Fruit fly (Drosophila melanogaster) whole organism, wandering third instar larva: ENCODE data around the gene Ask1.

ENCODE experiments used
- Abd-B ChIP-seq: fragments of >200 bp; optimal IDR thresholded peaks from 2 replicates; lab custom pipeline; 2017; ENCODE audit warnings: missing biosample characterization, missing genetic modification characterization
- CG32264 ChIP-seq: fragments of 200-800 bp; sonication (Bioruptor generic); optimal IDR thresholded peaks from 2 replicates; lab custom pipeline; 2016; ENCODE audit warnings: missing biosample characterization, missing genetic modification characterization
- CG9705 ChIP-seq: fragments of 200-800 bp; sonication (Bioruptor generic); optimal IDR thresholded peaks from 2 replicates; lab custom pipeline; 2018; ENCODE audit warnings: missing biosample characterization, mild to moderate bottlenecking, missing genetic modification characterization
- CrebA ChIP-seq: fragments of 200-800 bp; sonication (Bioruptor generic); optimal IDR thresholded peaks from 2 replicates; lab custom pipeline; 2016; ENCODE audit warnings: missing biosample characterization, mild to moderate bottlenecking, missing genetic modification characterization, borderline replicate concordance
- Dfd ChIP-seq: fragments of >200 bp; optimal IDR thresholded peaks from 2 replicates; lab custom pipeline; 2017; ENCODE audit warnings: missing biosample characterization, missing genetic modification characterization
- Dif ChIP-seq: fragments of 200-275, 200-300 bp; sonication (Bioruptor generic); optimal IDR thresholded peaks from 2 replicates; lab custom pipeline; 2018; ENCODE audit warnings: missing biosample characterization, missing genetic modification characterization; ENCODE audit not compliant: partially characterized antibody
- GATAd ChIP-seq: sonication (Bioruptor generic); optimal IDR thresholded peaks from 2 replicates; lab custom pipeline; 2016; ENCODE audit warnings: missing biosample characterization, missing genetic modification characterization
- HLH106 ChIP-seq: fragments of 200-800 bp; optimal IDR thresholded peaks from 3 replicates; lab custom pipeline; 2019; ENCODE audit warnings: missing biosample characterization, mild to moderate bottlenecking, missing genetic modification characterization, moderate library complexity
- Hnf4 ChIP-seq: fragments of 200-800 bp; sonication (Bioruptor generic); optimal IDR thresholded peaks from 2 replicates; lab custom pipeline; 2016; ENCODE audit warnings: missing biosample characterization, mild to moderate bottlenecking, missing genetic modification characterization
- Hr78 ChIP-seq: fragments of >200 bp; optimal IDR thresholded peaks from 2 replicates; lab custom pipeline; 2017; ENCODE audit warnings: missing biosample characterization, missing genetic modification characterization
- Hr83 ChIP-seq: fragments of 200-300 bp; sonication (Bioruptor generic); optimal IDR thresholded peaks from 2 replicates; lab custom pipeline; 2016; ENCODE audit warnings: missing biosample characterization, mild to moderate bottlenecking, missing genetic modification characterization, moderate library complexity; ENCODE audit not compliant: poor library complexity, severe bottlenecking
- Jra ChIP-seq: sonication (Bioruptor generic); optimal IDR thresholded peaks from 2 replicates; lab custom pipeline; 2016; ENCODE audit warnings: missing biosample characterization, missing genetic modification characterization
- Mio ChIP-seq: sonication (Bioruptor generic); optimal IDR thresholded peaks from 2 replicates; lab custom pipeline; 2016; ENCODE audit warnings: missing biosample characterization, missing genetic modification characterization
- Myc ChIP-seq: fragments of >200 bp; optimal IDR thresholded peaks from 2 replicates; lab custom pipeline; 2017
- N ChIP-seq: fragments of >200 bp; optimal IDR thresholded peaks from 2 replicates; lab custom pipeline; 2018; ENCODE audit warnings: missing biosample characterization, missing external identifiers, missing genetic modification characterization
- OdsH ChIP-seq: fragments of 200-800 bp; sonication (Bioruptor generic); optimal IDR thresholded peaks from 2 replicates; lab custom pipeline; 2016; ENCODE audit warnings: missing biosample characterization, mild to moderate bottlenecking, missing genetic modification characterization
- Rel ChIP-seq, 2 experiments: fragments of 200-800 bp; sonication (Bioruptor generic) in 1 of 2; optimal IDR thresholded peaks; 2 replicates in 1 of 2; 3 replicates in 1 of 2; lab custom pipeline; 2016 to 2019; ENCODE audit warnings: mild to moderate bottlenecking in 2 of 2, missing biosample characterization in 2 of 2, missing genetic modification characterization in 2 of 2, moderate library complexity in 1 of 2
- Sp1 ChIP-seq: fragments of 200-800 bp; sonication (Bioruptor generic); optimal IDR thresholded peaks from 3 replicates; lab custom pipeline; 2019; ENCODE audit warnings: missing biosample characterization, mild to moderate bottlenecking, missing genetic modification characterization, moderate library complexity
- Vsx2 ChIP-seq: fragments of 200-300, 225-300 bp; sonication (Bioruptor generic); optimal IDR thresholded peaks from 2 replicates; lab custom pipeline; 2018; ENCODE audit warnings: missing biosample characterization, missing genetic modification characterization; ENCODE audit not compliant: partially characterized antibody
- br ChIP-seq: fragments of 200-800 bp; sonication (Bioruptor generic); optimal IDR thresholded peaks from 2 replicates; lab custom pipeline; 2016; ENCODE audit warnings: missing biosample characterization, missing genetic modification characterization
- brk ChIP-seq: fragments of 200-800 bp; sonication (Bioruptor generic); optimal IDR thresholded peaks from 2 replicates; lab custom pipeline; 2016; ENCODE audit warnings: missing biosample characterization, mild to moderate bottlenecking, missing genetic modification characterization
- dl ChIP-seq, 2 experiments: fragments of 175-275, 200-275 bp in 1 of 2; fragments of 200-275 bp in 1 of 2; sonication (Bioruptor generic); optimal IDR thresholded peaks; lab custom pipeline; 2018; ENCODE audit warnings: mild to moderate bottlenecking in 2 of 2, missing biosample characterization in 2 of 2, missing genetic modification characterization in 2 of 2, moderate library complexity in 2 of 2; ENCODE audit not compliant: partially characterized antibody in 2 of 2, insufficient read depth in 1 of 2
- dmrt93B ChIP-seq: fragments of 200-800 bp; sonication (Bioruptor generic); optimal IDR thresholded peaks from 2 replicates; lab custom pipeline; 2018; ENCODE audit warnings: missing biosample characterization, mild to moderate bottlenecking, missing genetic modification characterization
- dsf ChIP-seq: sonication (Bioruptor generic); optimal IDR thresholded peaks from 2 replicates; lab custom pipeline; 2016; ENCODE audit warnings: missing biosample characterization, missing genetic modification characterization, borderline replicate concordance
- ey ChIP-seq: fragments of 200-800 bp; sonication (Bioruptor generic); optimal IDR thresholded peaks from 2 replicates; lab custom pipeline; 2016; ENCODE audit warnings: missing biosample characterization, missing genetic modification characterization
- foxo ChIP-seq, 2 experiments: fragments of 200-800 bp; sonication (Bioruptor generic); optimal IDR thresholded peaks; 2 replicates in 1 of 2; 3 replicates in 1 of 2; lab custom pipeline; 2016 to 2017; ENCODE audit warnings: missing biosample characterization in 2 of 2, missing genetic modification characterization in 2 of 2
- fru ChIP-seq: fragments of 200-800 bp; sonication (Bioruptor generic); optimal IDR thresholded peaks from 3 replicates; lab custom pipeline; 2016; ENCODE audit warnings: missing biosample characterization, mild to moderate bottlenecking, missing genetic modification characterization
- h ChIP-seq: fragments of 200-800 bp; sonication (Bioruptor generic); optimal IDR thresholded peaks from 3 replicates; lab custom pipeline; 2016; ENCODE audit warnings: missing biosample characterization, mild to moderate bottlenecking, missing genetic modification characterization
- jim ChIP-seq: fragments of 175-275, 200-325 bp; sonication (Bioruptor generic); optimal IDR thresholded peaks from 2 replicates; lab custom pipeline; 2016; ENCODE audit warnings: missing biosample characterization, mild to moderate bottlenecking, missing genetic modification characterization
- lola ChIP-seq: fragments of >200 bp; optimal IDR thresholded peaks from 2 replicates; lab custom pipeline; 2017; ENCODE audit warnings: missing biosample characterization, missing genetic modification characterization
- pan ChIP-seq: fragments of >200 bp; optimal IDR thresholded peaks from 2 replicates; lab custom pipeline; 2017
- psq ChIP-seq: fragments of 200-800 bp; sonication (Bioruptor generic); optimal IDR thresholded peaks from 3 replicates; lab custom pipeline; 2017; ENCODE audit warnings: missing biosample characterization, mild to moderate bottlenecking, missing genetic modification characterization, moderate library complexity
- rgr ChIP-seq: fragments of 200-800 bp; sonication (Bioruptor generic); optimal IDR thresholded peaks from 3 replicates; lab custom pipeline; 2016; ENCODE audit warnings: missing biosample characterization, mild to moderate bottlenecking, missing genetic modification characterization
- sage ChIP-seq: fragments of 200-800 bp; sonication (Bioruptor generic); optimal IDR thresholded peaks from 2 replicates; lab custom pipeline; 2016; ENCODE audit warnings: missing biosample characterization, mild to moderate bottlenecking, missing genetic modification characterization
- sv ChIP-seq: fragments of 200-800 bp; sonication (Bioruptor generic); optimal IDR thresholded peaks from 3 replicates; lab custom pipeline; 2016; ENCODE audit warnings: missing biosample characterization, missing genetic modification characterization
- tai ChIP-seq: sonication (Bioruptor generic); optimal IDR thresholded peaks from 2 replicates; lab custom pipeline; 2016; ENCODE audit warnings: missing biosample characterization, missing genetic modification characterization
- usp ChIP-seq: fragments of >200 bp; optimal IDR thresholded peaks from 2 replicates; lab custom pipeline; 2017; ENCODE audit warnings: missing biosample characterization, missing genetic modification characterization
- woc ChIP-seq: sonication (Bioruptor generic); optimal IDR thresholded peaks from 2 replicates; lab custom pipeline; 2016; ENCODE audit warnings: missing biosample characterization, mild to moderate bottlenecking, missing genetic modification characterization

The Ask1 gene

dm6 chr3R:19904865-19905373 lies 25.4 kb downstream of the Ask1 start, which contains the start of the genes Surf6 and RhoGAP92B:
Surf6 (minus strand) TSS chr3R:19904868.
RhoGAP92B (plus strand) TSS chr3R:19905164.
- TF ChIP-seq Jra (GFP tag; lab: Kevin White, UChicago) (peak; percentile 73), br (GFP tag; lab: Kevin White, UChicago) (peak; percentile 72), woc (GFP tag; lab: Kevin White, UChicago) (peak; percentile 40), Dif (GFP tag; lab: Kevin White, UChicago) (no peak), OdsH (GFP tag; lab: Kevin White, UChicago) (peak; percentile 37), dsf (peak; percentile 8), psq (peak; percentile 35), Sp1 (peak; percentile 65), Hnf4 (peak; percentile 39), CG9705 (GFP tag; lab: Kevin White, UChicago) (peak; percentile 48), Myc (peak; percentile 49), HLH106 (peak; percentile 49), usp (GFP tag; lab: Kevin White, UChicago) (no peak), jim (GFP tag; lab: Kevin White, UChicago) (no peak), pan (lab: Kevin White, UChicago) (no peak), Vsx2 (GFP tag; lab: Kevin White, UChicago) (no peak), Dfd (GFP tag; lab: Kevin White, UChicago) (no peak), CrebA (GFP tag; lab: Kevin White, UChicago) (no peak), Hr83 (GFP tag; lab: Kevin White, UChicago) (peak; percentile 74), lola (GFP tag; lab: Kevin White, UChicago) (no peak), foxo (GFP tag; optimal IDR thresholded peaks at IDR 0.05; lab: Kevin White, UChicago) (peak in 1 of 2 experiments; percentile 68), Mio (GFP tag; lab: Kevin White, UChicago) (no peak), fru (GFP tag; lab: Kevin White, UChicago) (peak; percentile 62), sv (GFP tag; lab: Kevin White, UChicago) (peak; percentile 56), h (GFP tag; lab: Kevin White, UChicago) (peak; percentile 81), Rel (GFP tag; optimal IDR thresholded peaks at IDR 0.05; lab: Kevin White, UChicago) (no peak), Rel (tag; optimal IDR thresholded peaks at IDR 0.05; lab: Kevin White, UChicago) (peak; percentile 93), rgr (peak; percentile 56), ey (GFP tag; lab: Kevin White, UChicago) (peak; percentile 59)

- TF ChIP-seq lola (GFP tag; lab: Kevin White, UChicago) (no peak), CG32264 (GFP tag; lab: Kevin White, UChicago) (peak; percentile 66), N (no peak), usp (GFP tag; lab: Kevin White, UChicago) (no peak), jim (GFP tag; lab: Kevin White, UChicago) (peak; percentile 10), tai (GFP tag; lab: Kevin White, UChicago) (peak; percentile 89), Vsx2 (GFP tag; lab: Kevin White, UChicago) (no peak), Abd-B (GFP tag; lab: Kevin White, UChicago) (no peak), dl (GFP tag; optimal IDR thresholded peaks at IDR 0.05; lab: Kevin White, UChicago; ENCODE audit: insufficient read depth in 1 of 2, partially characterized antibody in 2 of 2) (no peak), brk (no peak), CrebA (GFP tag; lab: Kevin White, UChicago) (no peak), h (GFP tag; lab: Kevin White, UChicago) (peak; percentile 95), pan (lab: Kevin White, UChicago) (no peak), GATAd (GFP tag; lab: Kevin White, UChicago) (peak; percentile 45), woc (GFP tag; lab: Kevin White, UChicago) (peak; percentile 75), HLH106 (peak; percentile 89), Myc (no peak), dmrt93B (GFP tag; lab: Kevin White, UChicago) (peak; percentile 83), rgr (peak; percentile 96), Dfd (GFP tag; lab: Kevin White, UChicago) (no peak), foxo (GFP tag; optimal IDR thresholded peaks at IDR 0.05; lab: Kevin White, UChicago) (peak; percentile 6 to 94), Hr83 (GFP tag; lab: Kevin White, UChicago) (peak; percentile 81), Sp1 (peak; percentile 86), Dif (GFP tag; lab: Kevin White, UChicago) (peak; percentile 42), Hr78 (GFP tag; lab: Kevin White, UChicago) (no peak), Rel (GFP tag; optimal IDR thresholded peaks at IDR 0.05; lab: Kevin White, UChicago) (peak; percentile 33), Rel (tag; optimal IDR thresholded peaks at IDR 0.05; lab: Kevin White, UChicago) (peak; percentile 87), Jra (GFP tag; lab: Kevin White, UChicago) (peak; percentile 92), psq (peak; percentile 86), br (GFP tag; lab: Kevin White, UChicago) (peak; percentile 95), Mio (GFP tag; lab: Kevin White, UChicago) (peak; percentile 78), sv (GFP tag; lab: Kevin White, UChicago) (peak; percentile 68), CG9705 (GFP tag; lab: Kevin White, UChicago) (peak; percentile 52), dsf (peak; percentile 56), sage (GFP tag; lab: Kevin White, UChicago) (peak; percentile 55), Hnf4 (peak; percentile 92), OdsH (GFP tag; lab: Kevin White, UChicago) (peak; percentile 95), fru (GFP tag; lab: Kevin White, UChicago) (peak; percentile 95), ey (GFP tag; lab: Kevin White, UChicago) (peak; percentile 96)
Measured at dm6 chr3R:19905932-19906439, 26.5 kb downstream of the Ask1 start.
